Worm (Caenorhabditis elegans): Measurements from ENCODE around the gene Y67D8B.5.

Gene Y67D8B.5

ce11 chrIV:3222140-3222539, 20.0 kb downstream of the Y67D8B.5 start, which contains the start of gene Y67D8A.2:
TSS of gene Y67D8A.2 (plus strand) at chrIV:3222440.
- TF ChIP-seq ama-1 (optimal IDR thresholded peaks at IDR 0.05) = no peak
- no peak for TF ChIP-seq jun-1 (tag; optimal IDR thresholded peaks at IDR 0.05)
- TF ChIP-seq lin-39 (tag; optimal IDR thresholded peaks at IDR 0.05) = no peak
- TF ChIP-seq mef-2 (tag; optimal IDR thresholded peaks at IDR 0.05) = no peak
- no peak for TF ChIP-seq nhr-47 (tag; optimal IDR thresholded peaks at IDR 0.05)
- TF ChIP-seq nhr-85 (tag) = no peak
- TF ChIP-seq nhr-12 (tag; optimal IDR thresholded peaks at IDR 0.05) = no peak
- no peak for TF ChIP-seq hlh-17 (GFP tag; optimal IDR thresholded peaks at IDR 0.05; ENCODE audit: borderline replicate concordance)
- TF ChIP-seq nhr-77 (tag; optimal IDR thresholded peaks at IDR 0.05) = no peak
- no peak for TF ChIP-seq skn-1 (tag; optimal IDR thresholded peaks at IDR 0.05)
- no peak for TF ChIP-seq nhr-76 (tag; optimal IDR thresholded peaks at IDR 0.05)
- no peak for TF ChIP-seq sox-4 (tag; optimal IDR thresholded peaks at IDR 0.05)
- no peak for TF ChIP-seq aly-2 (tag; optimal IDR thresholded peaks at IDR 0.05)
- TF ChIP-seq pag-3 (tag; optimal IDR thresholded peaks at IDR 0.05; ENCODE audit: borderline replicate concordance, insufficient read depth) = no peak
- TF ChIP-seq vab-15 (tag; optimal IDR thresholded peaks at IDR 0.05) = no peak
- TF ChIP-seq C16A3.4 (tag; optimal IDR thresholded peaks at IDR 0.05) = no peak
- TF ChIP-seq mab-9 (GFP tag; IDR thresholded peaks at IDR 0.05) = no peak
- TF ChIP-seq nhr-237 (tag; optimal IDR thresholded peaks at IDR 0.05) = no peak
- no peak for TF ChIP-seq lir-3 (tag; optimal IDR thresholded peaks at IDR 0.05; ENCODE audit: poor library complexity)

ce11 chrIV:3227549-3228139, 25.5 kb downstream of the Y67D8B.5 start:
- peak in 3 of 6 experiments; percentile 38 to 79 (median 43) for TF ChIP-seq elt-3 (tag; optimal IDR thresholded peaks at IDR 0.05)
- peak; percentile 22 for TF ChIP-seq lin-14 (GFP tag; optimal IDR thresholded peaks at IDR 0.05)
- TF ChIP-seq lin-15B (tag; optimal IDR thresholded peaks at IDR 0.05) = no peak
- peak; percentile 64 for TF ChIP-seq snu-23 (GFP tag; optimal IDR thresholded peaks at IDR 0.05)
- TF ChIP-seq xbp-1 (tag; optimal IDR thresholded peaks at IDR 0.05) = peak; percentile 9
- peak in 1 of 3 experiments; percentile 9 for TF ChIP-seq dpl-1 (GFP tag; optimal IDR thresholded peaks at IDR 0.05)
- TF ChIP-seq jun-1 (tag; optimal IDR thresholded peaks at IDR 0.05) = peak; percentile 27
- TF ChIP-seq rnt-1 (tag; optimal IDR thresholded peaks at IDR 0.05) = no peak
- peak; percentile 25 to 56 for TF ChIP-seq lsy-2 (tag; optimal IDR thresholded peaks at IDR 0.05)
- no peak for TF ChIP-seq ama-1 (optimal IDR thresholded peaks at IDR 0.05)
- TF ChIP-seq mdl-1 (tag; optimal IDR thresholded peaks at IDR 0.05) = peak in 1 of 2 experiments; percentile 18
- TF ChIP-seq efl-1 (optimal IDR thresholded peaks at IDR 0.05) = peak in 1 of 2 experiments; percentile 19
- peak in 1 of 2 experiments; percentile 91 for TF ChIP-seq efl-1 (GFP tag; optimal IDR thresholded peaks at IDR 0.05 in 1 of 2)
- TF ChIP-seq elt-2 (tag; optimal IDR thresholded peaks at IDR 0.05) = peak; percentile 92
- TF ChIP-seq nhr-90 (tag; optimal IDR thresholded peaks at IDR 0.05; ENCODE audit: poor library complexity) = peak; percentile 24
- peak; percentile 7 to 74 for TF ChIP-seq lin-35 (GFP tag; optimal IDR thresholded peaks at IDR 0.05)
- peak; percentile 82 for TF ChIP-seq blmp-1 (tag; optimal IDR thresholded peaks at IDR 0.05)
- no peak for TF ChIP-seq unc-62 (GFP tag; optimal IDR thresholded peaks at IDR 0.05)
- TF ChIP-seq fos-1 (tag; optimal IDR thresholded peaks at IDR 0.05) = no peak
- no peak for TF ChIP-seq Y116A8C.19 (tag; optimal IDR thresholded peaks at IDR 0.05; ENCODE audit: borderline replicate concordance)
- TF ChIP-seq hpl-2 (GFP tag; optimal IDR thresholded peaks at IDR 0.05) = peak; percentile 31
- TF ChIP-seq nhr-71 (tag; optimal IDR thresholded peaks at IDR 0.05) = peak; percentile 38
- TF ChIP-seq nhr-85 (tag) = peak; percentile 69
- TF ChIP-seq pag-3 (tag; optimal IDR thresholded peaks at IDR 0.05; ENCODE audit: borderline replicate concordance, insufficient read depth) = no peak
- peak; percentile 16 for TF ChIP-seq C16A3.4 (tag; optimal IDR thresholded peaks at IDR 0.05)
- TF ChIP-seq ztf-4 (tag; optimal IDR thresholded peaks at IDR 0.05) = peak; percentile 36
- peak; percentile 89 for TF ChIP-seq pqm-1 (tag; optimal IDR thresholded peaks at IDR 0.05)
- peak; percentile 25 for TF ChIP-seq nhr-47 (tag; optimal IDR thresholded peaks at IDR 0.05)
- TF ChIP-seq mep-1 (tag; optimal IDR thresholded peaks at IDR 0.05) = peak; percentile 62
- TF ChIP-seq tbx-2 (tag; optimal IDR thresholded peaks at IDR 0.05) = peak; percentile 17
- TF ChIP-seq nhr-20 (tag; optimal IDR thresholded peaks at IDR 0.05) = peak; percentile 59

Data from whole organism, L1 larva.